Fruit fly (Drosophila melanogaster) S2 (cell line): Measurements from ENCODE around the gene CG7912.

Experiments
- CG8478 ChIP-seq: fragments of >200 bp; optimal IDR thresholded peaks from 2 replicates; lab custom pipeline; 2018
- CTCF ChIP-seq, 2 experiments: fragments of >200 bp; optimal IDR thresholded peaks; 2 replicates each; lab custom pipeline; 2018

Gene CG7912

DNA sequence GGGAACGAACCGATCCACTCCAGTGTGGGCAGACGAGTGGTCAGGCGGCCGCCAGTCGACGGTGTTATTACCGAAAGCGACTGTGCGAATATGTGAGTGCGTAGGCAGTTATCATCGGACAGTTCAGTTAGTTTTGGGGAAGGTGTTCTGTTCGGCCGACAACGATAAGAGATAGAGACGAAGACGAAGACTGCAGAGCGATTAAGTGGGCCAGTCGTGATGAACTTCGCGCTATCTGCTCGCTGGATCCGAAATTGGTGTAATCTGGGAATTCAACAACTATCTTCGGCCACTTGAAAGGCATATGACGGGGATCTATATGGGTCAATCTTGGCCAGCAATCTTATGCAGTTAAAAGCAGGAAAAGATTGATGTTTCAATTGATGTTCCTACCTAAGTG lies at the start of gene CG7912:
TSS of gene CG7912 (minus strand) at position 17 of the 400 bp plus-strand sequence.
- no peak for TF ChIP-seq CG8478
- no peak for TF ChIP-seq CTCF (optimal IDR thresholded peaks at IDR 0.05; lab: Kevin White, UChicago)

DNA sequence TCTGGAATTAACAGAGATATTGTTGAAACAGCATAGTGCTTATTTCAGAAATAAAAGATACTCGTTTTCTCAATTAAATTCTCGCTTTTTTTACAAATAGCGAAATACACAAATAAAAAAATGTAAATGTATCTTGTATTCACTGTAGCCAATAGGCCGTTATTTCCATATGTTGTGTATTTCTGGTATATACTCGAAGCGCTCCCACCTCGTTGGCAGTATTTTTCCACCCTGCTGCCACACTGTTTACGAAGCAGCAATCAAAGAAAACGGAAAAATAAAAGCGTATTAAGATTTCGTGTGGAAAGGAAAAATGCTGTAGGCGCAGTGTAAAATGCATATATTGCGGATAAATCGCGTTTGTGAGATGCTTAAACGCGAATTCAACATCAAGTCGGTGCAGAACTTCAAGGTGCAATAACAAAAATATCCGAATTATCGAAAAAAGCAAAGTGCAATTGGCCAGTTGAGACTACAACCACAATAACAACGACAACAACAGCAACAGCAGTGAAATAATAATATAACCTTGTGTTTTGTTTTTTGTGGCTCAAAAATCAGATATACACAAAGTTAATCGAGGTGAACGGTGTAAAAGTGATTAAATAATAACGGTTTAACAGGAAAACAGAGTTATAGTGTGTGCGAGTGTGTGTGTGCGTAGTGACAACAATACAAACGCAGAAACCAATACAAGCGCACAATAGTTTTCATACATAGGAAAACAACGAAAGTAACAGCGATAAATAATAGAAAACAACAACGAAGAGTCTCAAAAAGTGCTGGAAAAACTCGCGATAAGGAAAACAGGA lies 49.3 kb upstream of the CG7912 start, which contains the start of gene sima:
TSS of gene sima (plus strand) at position 255 of the 812 bp plus-strand sequence.
- TF ChIP-seq CTCF (optimal IDR thresholded peaks at IDR 0.05; lab: Kevin White, UChicago) (peak in 1 of 2 experiments; percentile 20), CG8478 (no peak)

DNA sequence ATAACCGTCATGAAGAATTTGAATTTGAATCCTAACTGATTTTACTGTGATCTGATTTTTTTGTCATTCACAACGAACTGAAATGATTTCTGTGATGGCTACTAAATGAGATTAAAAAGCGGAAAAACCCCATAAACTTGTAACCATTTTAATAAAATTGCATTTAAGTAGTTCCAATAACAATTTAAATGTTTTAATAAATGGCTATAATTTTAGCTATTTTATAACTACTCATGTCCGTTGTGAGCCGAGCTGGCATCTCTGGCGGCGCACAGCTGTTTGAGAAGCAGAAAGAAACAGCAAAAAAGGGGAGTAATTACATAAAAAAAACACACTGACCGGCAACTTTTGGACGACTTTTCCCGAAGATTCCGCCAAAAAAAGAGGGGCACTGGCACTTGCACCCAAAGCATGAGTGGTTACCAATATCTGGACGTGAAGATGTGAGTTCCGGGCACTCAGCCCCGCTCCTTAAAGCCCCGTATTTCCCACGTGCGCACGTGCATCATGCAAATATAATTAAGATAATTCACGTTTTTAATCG lies 47.7 kb upstream of the CG7912 start, which contains the start of the genes CG7950 and Rpp14a:
TSS of gene CG7950 (plus strand) at position 268 of the 544 bp plus-strand sequence.
TSS of gene Rpp14a (plus strand) at position 268 of the 544 bp plus-strand sequence.
- TF ChIP-seq CG8478 (no peak), CTCF (optimal IDR thresholded peaks at IDR 0.05; lab: Kevin White, UChicago) (no peak)

DNA sequence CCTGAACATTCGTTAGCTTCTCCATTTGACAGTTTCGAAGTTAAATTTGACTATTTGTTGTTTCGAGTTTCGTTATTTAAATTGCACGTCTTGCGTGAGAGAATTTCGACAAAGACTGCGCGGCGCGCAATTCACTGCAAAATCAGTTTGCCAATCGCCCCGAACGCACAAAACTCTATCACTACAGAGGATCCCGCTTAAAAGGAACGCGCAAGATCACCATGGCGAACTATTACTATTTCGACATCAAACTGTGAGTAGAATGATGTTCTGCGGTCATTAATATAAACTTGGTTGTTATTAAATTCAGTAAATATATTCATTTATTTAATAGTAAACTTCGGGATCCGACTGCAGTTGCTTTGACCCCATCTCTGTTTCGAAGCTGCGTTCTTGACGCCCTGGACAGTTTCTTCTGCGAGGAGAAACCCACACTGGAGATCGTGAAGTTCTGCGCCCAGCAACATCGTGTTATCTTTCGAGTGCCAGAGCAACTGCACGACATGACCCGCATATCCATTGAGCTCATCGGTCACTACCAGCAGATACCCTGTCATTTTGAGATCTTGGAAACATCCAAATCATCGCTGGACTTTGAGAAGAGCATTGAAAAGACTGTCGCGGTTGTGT lies 47.0 kb upstream of the CG7912 start, which contains the start of the genes Rpp14b and spn-A:
TSS of gene Rpp14b (plus strand) at position 43 of the 630 bp plus-strand sequence.
TSS of gene spn-A (minus strand) at position 123 of the 630 bp plus-strand sequence.
- no peak for TF ChIP-seq CTCF (optimal IDR thresholded peaks at IDR 0.05; lab: Kevin White, UChicago)

DNA sequence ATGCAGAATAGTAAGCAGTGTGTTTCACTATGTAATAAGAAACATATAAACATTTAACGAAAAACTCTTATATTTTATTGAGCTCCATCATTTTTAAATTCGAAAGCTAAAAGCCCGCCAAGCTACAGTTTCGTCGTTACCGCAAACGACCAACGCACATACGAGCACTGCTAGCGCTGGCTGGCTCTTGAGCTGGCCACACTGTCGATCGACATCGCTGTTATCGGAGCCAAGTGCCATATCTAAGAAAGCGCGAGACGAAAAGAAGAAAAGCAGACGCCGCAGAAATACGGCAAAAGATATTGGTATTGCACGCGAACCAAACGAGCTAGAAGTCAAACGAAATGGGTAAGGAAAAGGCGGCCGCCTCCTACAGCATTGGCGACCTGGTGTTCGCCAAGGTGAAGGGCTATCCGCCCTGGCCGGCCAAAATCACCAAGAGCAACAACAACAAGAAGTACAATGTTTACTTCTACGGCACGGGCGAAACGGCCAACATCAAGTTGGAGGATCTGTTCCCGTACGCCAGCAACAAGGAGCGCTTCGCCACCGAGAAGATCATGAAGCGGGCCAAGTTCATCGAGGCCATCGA lies 43.6 kb upstream of the CG7912 start, which contains the start of gene Jasper:
TSS of gene Jasper (plus strand) at position 60 of the 592 bp plus-strand sequence.
- no peak for TF ChIP-seq CG8478
- peak; percentile 10 to 43 for TF ChIP-seq CTCF (optimal IDR thresholded peaks at IDR 0.05; lab: Kevin White, UChicago)

DNA sequence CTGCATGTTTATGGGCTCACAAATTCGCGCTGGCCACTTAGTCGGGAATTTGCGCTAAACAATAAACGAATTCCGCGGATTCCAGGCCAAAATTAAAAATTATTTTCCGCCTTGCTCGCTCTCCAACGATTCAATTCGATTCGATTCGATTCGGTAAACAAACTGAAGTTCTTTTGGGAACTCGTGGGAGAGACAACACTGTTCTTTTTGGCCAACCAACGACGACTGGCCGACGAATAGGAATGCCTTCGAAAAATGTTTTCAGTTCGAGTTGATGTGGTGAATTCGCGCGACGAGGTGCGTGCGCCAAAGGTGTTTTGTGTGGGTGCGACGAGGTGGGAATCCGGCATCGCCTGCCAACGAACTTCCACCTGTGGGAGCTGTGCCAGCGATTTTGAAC lies 42.9 kb upstream of the CG7912 start, which contains the start of gene CG15528:
TSS of gene CG15528 (minus strand) at position 180 of the 400 bp plus-strand sequence.
- TF ChIP-seq CG8478 (no peak), CTCF (optimal IDR thresholded peaks at IDR 0.05; lab: Kevin White, UChicago) (no peak)

DNA sequence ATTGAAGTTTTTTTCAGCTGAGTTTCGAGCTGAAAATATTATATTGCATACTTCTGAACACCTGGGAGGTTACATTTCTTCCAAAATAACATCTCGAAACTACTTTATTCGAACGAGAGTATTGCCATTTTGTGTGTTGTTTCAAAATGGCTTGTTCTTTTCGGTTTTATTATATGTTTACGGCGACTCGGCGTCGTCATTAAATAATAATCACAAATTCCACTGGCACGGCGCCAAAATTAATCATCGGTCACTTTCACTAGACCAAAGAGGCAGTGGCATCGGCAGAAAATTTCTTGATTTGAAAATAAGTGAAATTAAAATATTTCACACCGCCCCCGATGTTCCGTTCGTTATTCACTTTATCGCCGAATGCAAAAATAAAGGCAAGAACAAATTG lies 41.5 kb upstream of the CG7912 start:
- TF ChIP-seq CTCF (optimal IDR thresholded peaks at IDR 0.05; lab: Kevin White, UChicago) = no peak
- TF ChIP-seq CG8478 = no peak

DNA sequence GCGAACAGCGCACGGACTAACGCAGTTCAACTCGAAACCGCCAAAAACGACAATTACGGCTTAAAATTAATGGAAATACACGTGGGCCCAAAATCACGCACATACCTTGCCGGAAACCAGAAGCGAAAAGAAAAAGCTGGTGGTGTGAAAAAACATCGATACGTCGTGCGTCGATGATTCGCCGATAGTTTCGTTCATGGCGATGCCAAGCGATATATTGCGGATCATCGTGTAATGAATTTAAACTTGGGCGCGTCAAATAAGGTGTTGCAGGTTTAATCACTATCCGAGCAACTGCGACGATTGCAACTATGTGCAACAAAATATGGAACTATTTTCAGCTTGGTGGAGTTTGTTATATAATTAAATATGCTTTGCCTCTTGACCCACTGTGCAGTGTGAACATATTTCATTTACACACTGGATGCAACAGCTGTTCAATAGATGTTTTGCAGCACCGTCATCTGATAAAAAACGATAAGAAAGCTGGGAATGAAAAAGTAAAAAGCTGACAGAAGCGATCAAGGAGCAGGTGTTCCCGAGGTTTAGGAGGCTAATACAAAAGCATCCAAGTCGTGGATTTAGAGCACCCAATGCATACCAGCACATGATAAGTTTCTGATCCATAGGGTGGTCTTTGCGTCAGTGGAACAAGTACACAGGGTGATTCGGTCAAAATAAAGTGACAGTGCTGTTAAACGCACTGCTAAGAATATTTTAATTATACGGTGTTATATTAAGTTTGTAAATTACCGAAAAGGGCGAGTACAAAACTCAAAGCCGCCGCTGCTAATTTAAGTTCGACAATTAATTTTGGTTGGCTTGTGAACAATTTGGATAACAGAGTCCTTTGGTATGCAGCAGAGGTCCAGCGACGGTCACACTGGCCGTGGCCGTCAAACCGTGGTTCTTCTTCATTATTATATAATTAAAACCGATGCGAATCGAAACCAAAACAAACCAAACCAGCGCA lies 37.3 kb upstream of the CG7912 start, which contains the start of the genes RpL32 and CG7943:
TSS of gene RpL32 (minus strand) at position 133 of the 973 bp plus-strand sequence.
TSS of gene CG7943 (plus strand) at position 442 of the 973 bp plus-strand sequence.
- TF ChIP-seq CTCF (optimal IDR thresholded peaks at IDR 0.05; lab: Kevin White, UChicago) = peak in 1 of 2 experiments; percentile 41
- TF ChIP-seq CG8478 = no peak

DNA sequence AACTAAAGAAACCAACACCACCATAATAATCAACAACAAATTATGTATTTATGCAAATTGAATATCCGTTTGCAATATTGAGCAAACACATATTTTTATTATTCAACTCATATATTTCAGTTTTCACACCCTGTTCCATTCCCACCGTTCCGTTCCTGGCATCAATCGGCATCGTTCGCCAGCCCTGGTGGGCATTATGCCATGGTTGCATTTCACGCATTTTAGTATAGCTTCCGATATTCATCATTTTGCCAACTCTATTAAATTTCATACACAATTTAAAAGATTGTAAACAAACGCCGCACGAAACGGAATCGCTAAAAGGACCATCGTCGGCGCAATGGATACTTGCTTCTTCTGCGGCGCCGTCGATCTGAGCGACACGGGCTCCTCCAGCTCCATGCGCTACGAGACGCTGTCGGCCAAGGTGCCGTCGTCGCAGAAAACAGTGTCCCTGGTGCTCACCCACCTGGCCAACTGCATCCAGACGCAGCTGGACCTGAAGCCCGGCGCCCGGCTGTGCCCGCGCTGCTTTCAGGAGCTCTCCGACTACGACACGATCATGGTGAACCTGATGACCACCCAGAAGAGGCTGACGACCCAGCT lies 34.3 kb upstream of the CG7912 start, which contains the start of gene Sry-delta:
TSS of gene Sry-delta (plus strand) at position 203 of the 606 bp plus-strand sequence.
- TF ChIP-seq CTCF (optimal IDR thresholded peaks at IDR 0.05; lab: Kevin White, UChicago) = peak; percentile 10 to 34
- no peak for TF ChIP-seq CG8478

DNA sequence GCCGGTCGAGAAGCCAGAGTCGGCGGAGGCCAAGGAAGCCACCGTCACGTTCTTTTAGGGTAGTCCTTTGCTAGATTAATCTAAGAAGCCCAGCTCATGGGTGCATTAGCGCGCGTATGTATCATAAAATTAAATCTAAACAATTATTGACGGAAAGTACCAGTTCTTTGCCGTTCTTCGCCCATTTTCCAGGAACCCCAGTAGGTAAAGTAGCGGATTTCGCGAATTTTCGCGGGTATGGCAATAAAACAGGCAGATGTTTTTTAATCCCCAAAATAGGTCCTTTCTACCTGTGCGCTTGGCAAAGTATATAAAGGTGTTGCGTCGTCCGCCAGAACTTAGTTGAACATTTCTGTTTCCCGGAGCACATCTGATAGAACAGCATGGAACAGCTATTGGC lies 31.9 kb upstream of the CG7912 start:
- TF ChIP-seq CG8478 (no peak), CTCF (optimal IDR thresholded peaks at IDR 0.05; lab: Kevin White, UChicago) (no peak)

DNA sequence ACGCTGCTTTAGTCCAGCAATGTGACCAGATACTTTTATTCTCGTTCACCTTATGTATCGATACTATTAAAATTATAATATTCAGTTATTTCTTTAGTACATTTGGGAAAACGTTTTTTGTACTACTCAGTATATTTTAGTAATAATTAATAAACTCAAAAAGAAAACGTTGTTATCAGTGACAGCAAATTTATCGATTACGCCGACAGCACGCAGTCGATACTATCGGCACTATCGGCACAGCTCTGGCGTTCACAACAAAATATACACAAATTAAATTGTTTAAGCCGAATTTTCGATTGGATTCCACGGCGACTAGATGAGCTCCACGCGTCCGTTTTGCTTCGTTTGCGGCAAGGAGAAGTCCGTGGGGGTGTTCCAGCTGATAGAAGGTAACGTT lies 30.5 kb upstream of the CG7912 start, which contains the start of the genes janA, Sry-alpha and Sry-beta:
TSS of gene janA (minus strand) at position 40 of the 400 bp plus-strand sequence.
TSS of gene Sry-alpha (plus strand) at position 226 of the 400 bp plus-strand sequence.
TSS of gene Sry-beta (plus strand) at position 226 of the 400 bp plus-strand sequence.
- TF ChIP-seq CG8478 (no peak), CTCF (optimal IDR thresholded peaks at IDR 0.05; lab: Kevin White, UChicago) (no peak)

DNA sequence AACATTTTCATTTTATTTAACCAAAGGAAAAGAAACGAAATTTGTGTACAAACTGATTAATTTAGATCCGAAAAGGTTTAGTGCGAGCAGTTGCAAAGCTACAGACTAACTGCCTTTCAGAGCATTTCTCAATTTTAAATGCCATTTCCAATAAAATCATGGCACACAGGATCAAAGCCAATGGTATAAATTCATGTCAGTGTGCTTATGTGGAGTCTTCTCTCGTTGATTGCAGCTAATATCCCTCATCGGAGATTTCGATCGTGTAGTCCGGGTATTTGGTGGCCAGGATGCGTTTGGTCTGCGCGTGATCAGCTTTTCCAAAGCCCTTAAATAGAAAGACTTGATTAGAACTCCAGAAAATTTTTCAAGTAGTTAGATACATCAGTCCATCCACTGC lies 29.6 kb upstream of the CG7912 start, which contains the start of gene janB:
TSS of gene janB (minus strand) at position 101 of the 400 bp plus-strand sequence.
- TF ChIP-seq CTCF (optimal IDR thresholded peaks at IDR 0.05; lab: Kevin White, UChicago) (no peak), CG8478 (no peak)

DNA sequence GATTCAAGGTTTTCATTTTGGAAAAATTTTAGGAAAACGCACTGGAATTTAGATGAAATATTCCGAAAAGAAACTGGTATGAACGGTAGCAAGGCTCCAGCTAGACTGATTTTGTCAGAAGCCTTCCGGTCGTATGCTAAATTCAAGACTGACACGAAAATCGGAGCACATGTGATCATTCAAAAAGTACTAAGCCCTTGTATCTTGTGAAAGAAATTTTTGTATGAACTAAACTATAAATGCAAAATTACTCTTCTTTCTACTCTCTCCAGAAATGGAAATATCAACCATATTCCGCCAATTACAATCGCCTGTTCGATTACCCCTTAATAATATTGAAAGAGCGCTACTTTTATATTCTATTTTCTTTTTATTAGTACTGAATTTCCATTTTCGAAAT lies 28.6 kb upstream of the CG7912 start, which contains the start of gene ocn:
TSS of gene ocn (minus strand) at position 101 of the 400 bp plus-strand sequence.
- no peak for TF ChIP-seq CG8478
- TF ChIP-seq CTCF (optimal IDR thresholded peaks at IDR 0.05; lab: Kevin White, UChicago) = no peak
